Worm (Caenorhabditis elegans): Measurements from ENCODE around the gene Y48B6A.13.

The Y48B6A.13 gene

ce11 chrII:14226175-14226574 lies at the start of gene Y48B6A.13:
Y48B6A.13 (minus strand) TSS chrII:14226275.
- no peak for TF ChIP-seq Y53F4B.3 (GFP tag; IDR thresholded peaks at IDR 0.05)
- 0 out of 2 replicates have a peak, but pooled peaks have one; percentile 27 for TF ChIP-seq Y53G8AR.9 (GFP tag; conservative IDR thresholded peaks at IDR 0.05)
- 0 out of 2 replicates have a peak, but pooled peaks have one; percentile 26 for TF ChIP-seq zfh-2 (GFP tag; conservative IDR thresholded peaks at IDR 0.05)

DNA sequence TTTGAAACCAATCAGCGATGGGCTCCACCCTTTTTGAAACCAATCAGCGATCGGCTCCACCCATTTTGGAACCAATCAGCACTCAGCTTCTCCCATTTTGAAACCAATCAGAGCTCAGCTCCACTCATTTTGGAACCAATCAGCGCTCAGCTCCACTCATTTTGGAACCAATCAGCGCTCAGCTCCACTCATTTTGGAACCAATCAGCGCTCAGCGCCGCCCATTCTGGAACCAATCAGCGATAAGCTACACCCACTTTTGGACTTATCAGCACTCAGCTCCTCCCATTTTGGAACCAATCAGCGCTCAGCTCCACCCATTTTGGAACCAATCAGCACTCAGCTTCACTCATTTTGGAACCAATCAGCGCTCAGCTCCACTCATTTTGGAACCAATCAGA lies 49.0 kb upstream of the Y48B6A.13 start:
- peak; percentile 78; the same call in 1 of the 2 replicates for TF ChIP-seq cebp-2 (GFP tag; IDR thresholded peaks at IDR 0.05)
- 0 out of 2 replicates have a peak, but pooled peaks have one; percentile 18 for TF ChIP-seq nfyb-1 (GFP tag; IDR thresholded peaks at IDR 0.05)

ce11 chrII:14269839-14270238 lies 43.8 kb upstream of the Y48B6A.13 start:
- TF ChIP-seq chd-7 (tag; optimal IDR thresholded peaks at IDR 0.05): no peak
- TF ChIP-seq F57C9.4 (tag; optimal IDR thresholded peaks at IDR 0.05): no peak
- no peak for TF ChIP-seq Y56A3A.18 (GFP tag; IDR thresholded peaks at IDR 0.05)
- TF ChIP-seq snpc-4 (GFP tag; optimal IDR thresholded peaks at IDR 0.05): no peak
- TF ChIP-seq snpc-4 (tag; optimal IDR thresholded peaks at IDR 0.05): no peak
- no peak for TF ChIP-seq ztf-6 (GFP tag; IDR thresholded peaks at IDR 0.05)

DNA sequence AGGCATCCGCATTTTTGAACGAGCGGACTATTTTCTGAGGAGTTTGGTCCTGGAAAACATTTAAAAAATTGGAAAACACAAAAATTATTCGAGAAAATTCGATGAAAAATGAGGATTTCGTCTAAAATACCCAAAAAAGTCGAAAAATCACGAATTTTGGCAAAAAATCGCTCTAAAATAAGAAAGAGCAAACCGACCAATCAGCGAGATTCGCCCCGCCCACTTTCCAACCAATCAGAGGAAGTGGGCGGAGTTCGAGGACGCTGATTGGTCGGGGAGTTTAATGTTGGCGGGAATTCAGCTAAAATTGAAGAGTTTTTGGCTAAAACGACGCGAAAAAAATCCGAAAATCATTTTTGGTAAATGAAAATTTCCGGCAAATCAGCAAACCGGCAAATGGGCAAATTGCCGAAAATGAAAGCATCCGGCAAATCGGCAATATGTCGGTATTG lies 43.1 kb upstream of the Y48B6A.13 start, which contains the start of gene Y54G11A.1:
Gene Y54G11A.1 (minus strand): TSS at position 51 of the 452 bp plus-strand sequence.
- TF ChIP-seq gei-17 (GFP tag; optimal IDR thresholded peaks at IDR 0.05) (no peak), dox-1 (GFP tag; IDR thresholded peaks at IDR 0.05) (no peak), F39B2.1 (GFP tag; IDR thresholded peaks at IDR 0.05) (no peak), let-526 (GFP tag; IDR thresholded peaks at IDR 0.05) (no peak), rec-8 (tag; optimal IDR thresholded peaks at IDR 0.05) (no peak), ceh-27 (GFP tag; optimal IDR thresholded peaks at IDR 0.05) (no peak), Y79H2A.3 (GFP tag; conservative IDR thresholded peaks at IDR 0.05) (no peak), hlh-26 (GFP tag; conservative IDR thresholded peaks at IDR 0.05) (no peak)

DNA sequence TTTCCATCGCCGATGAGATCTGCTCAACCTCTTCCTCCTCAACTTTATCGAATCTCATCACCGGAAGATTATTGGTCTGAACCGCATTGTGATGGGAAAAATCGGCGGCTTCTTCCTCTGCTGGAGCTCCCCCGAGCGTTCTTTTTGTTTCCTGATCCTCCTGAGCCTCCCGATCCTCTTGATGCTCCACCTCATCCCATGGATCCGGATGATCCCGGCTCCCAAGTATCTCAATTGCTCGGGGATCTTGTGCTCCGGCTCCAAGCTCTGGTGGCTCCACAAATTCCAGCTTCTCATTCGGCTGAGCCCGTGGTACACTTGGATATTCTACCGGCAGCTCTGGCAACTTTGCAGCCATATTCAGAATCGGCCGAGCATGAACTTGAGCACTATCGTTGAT lies 31.9 kb upstream of the Y48B6A.13 start:
- TF ChIP-seq egrh-3 (GFP tag; IDR thresholded peaks at IDR 0.05) (peak; percentile 45; the same call in 1 of the 2 replicates), B0019.2 (GFP tag; conservative IDR thresholded peaks at IDR 0.05) (no peak), zfh-2 (GFP tag; conservative IDR thresholded peaks at IDR 0.05) (peak; percentile 54), rcor-1 (GFP tag; IDR thresholded peaks at IDR 0.05) (no peak)

DNA sequence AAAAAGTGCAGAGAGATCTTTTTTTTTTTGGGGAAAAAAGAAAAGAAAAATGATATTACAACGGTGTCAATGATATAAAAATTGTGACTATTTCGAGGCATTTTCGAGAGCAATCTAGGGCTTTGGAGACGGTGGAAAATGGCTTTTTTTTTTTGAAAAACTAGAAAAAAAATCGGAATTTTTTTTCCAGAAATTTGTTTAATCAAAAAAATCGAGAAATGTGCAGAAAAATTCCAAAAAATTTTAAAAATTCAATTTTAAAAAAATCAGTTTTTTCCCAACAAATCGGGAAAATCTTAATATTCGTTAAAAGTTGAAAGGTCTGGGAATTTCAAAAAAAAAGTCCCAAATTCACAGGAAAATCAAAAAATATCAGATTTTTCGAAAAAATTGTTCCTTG lies 30.7 kb upstream of the Y48B6A.13 start, which contains the start of gene Y54G11A.19:
Gene Y54G11A.19 (minus strand): TSS at position 101 of the 400 bp plus-strand sequence.
- no peak for TF ChIP-seq D2030.7 (GFP tag; IDR thresholded peaks at IDR 0.05)
- TF ChIP-seq zfh-2 (GFP tag; conservative IDR thresholded peaks at IDR 0.05): no peak
- no peak for TF ChIP-seq lsl-1 (GFP tag; optimal IDR thresholded peaks at IDR 0.05)
- no peak for TF ChIP-seq ztf-26 (tag; optimal IDR thresholded peaks at IDR 0.05)
- no peak for TF ChIP-seq him-1 (tag; optimal IDR thresholded peaks at IDR 0.05)
- no peak for TF ChIP-seq hrde-1 (tag; optimal IDR thresholded peaks at IDR 0.05; ENCODE audit: borderline replicate concordance)
- no peak for TF ChIP-seq repo-1 (tag; optimal IDR thresholded peaks at IDR 0.05)
- TF ChIP-seq ztf-22 (GFP tag; optimal IDR thresholded peaks at IDR 0.05): no peak
- TF ChIP-seq mes-4 (tag; optimal IDR thresholded peaks at IDR 0.05): no peak
